Worm (Caenorhabditis elegans) whole organism, L3 larva: ENCODE data around the gene M7.7.

Experiments
- ama-1 ChIP-seq: fragments of 150-350 bp; optimal IDR thresholded peaks from 2 replicates; lab custom pipeline; 2018
- zag-1 ChIP-seq: fragments of 150-350 bp; optimal IDR thresholded peaks from 2 replicates; lab custom pipeline; 2014; ENCODE audit warnings: missing biosample characterization, missing genetic modification characterization

ce11 chrIV:11110995-11111619 is 21.5 kb downstream of the M7.7 start, which contains the start of gene rps-5:
- TF ChIP-seq zag-1 (tag; lab: Kevin White, UChicago) (no peak), ama-1 (no peak)
